Worm (Caenorhabditis elegans) whole organism, L1 larva: ENCODE data around the gene rha-1.

Source experiments
- alr-1 ChIP-seq: fragments of 200-800 bp; sonication (Bioruptor generic); optimal IDR thresholded peaks from 2 replicates; lab custom pipeline; 2018; ENCODE audit warnings: borderline replicate concordance, mild to moderate bottlenecking, missing genetic modification characterization, missing compliant biosample characterization
- egl-13 ChIP-seq: sonication (generic microtip); optimal IDR thresholded peaks from 2 replicates; lab custom pipeline; 2016; ENCODE audit warnings: missing genotype, missing genetic modification reagents, missing genetic modification characterization, missing compliant biosample characterization
- egl-27 ChIP-seq, 2 experiments: fragments of 150-350 bp in 1 of 2; sonication (generic microtip); optimal IDR thresholded peaks; 3 replicates each; lab custom pipeline; 2017 to 2018; ENCODE audit warnings: missing biosample characterization in 2 of 2, missing genetic modification characterization in 2 of 2, missing genetic modification reagents in 2 of 2
- fos-1 ChIP-seq: fragments of 150-350 bp; optimal IDR thresholded peaks from 2 replicates; lab custom pipeline; 2014; ENCODE audit warnings: missing biosample characterization, missing genetic modification characterization
- jun-1 ChIP-seq: fragments of 150-350 bp; optimal IDR thresholded peaks from 2 replicates; lab custom pipeline; 2014; ENCODE audit warnings: missing biosample characterization, missing genetic modification reagents, missing genetic modification characterization
- lin-39 ChIP-seq: fragments of 150-350 bp; optimal IDR thresholded peaks from 2 replicates; lab custom pipeline; 2014; ENCODE audit warnings: missing biosample characterization, missing genetic modification reagents, missing genetic modification characterization
- nhr-12 ChIP-seq: sonication (generic microtip); optimal IDR thresholded peaks from 2 replicates; lab custom pipeline; 2017; ENCODE audit warnings: missing biosample characterization, missing genetic modification characterization
- ztf-11 ChIP-seq, 2 experiments: sonication (generic microtip); optimal IDR thresholded peaks; 2 replicates each; lab custom pipeline; 2016 to 2017; ENCODE audit warnings: missing genetic modification characterization in 2 of 2, missing biosample characterization in 1 of 2, missing compliant biosample characterization in 1 of 2
- ztf-4 ChIP-seq: fragments of 150-350 bp; optimal IDR thresholded peaks from 2 replicates; lab custom pipeline; 2014; ENCODE audit warnings: missing biosample characterization, missing genetic modification characterization

ce11 chrII:8891606-8892005 is 8.1 kb upstream of the rha-1 start:
- TF ChIP-seq egl-27 (tag; optimal IDR thresholded peaks at IDR 0.05; lab: Kevin White, UChicago): no peak
- TF ChIP-seq ztf-11 (tag; optimal IDR thresholded peaks at IDR 0.05; lab: Kevin White, UChicago): no peak
- no peak for TF ChIP-seq nhr-12 (tag; lab: Kevin White, UChicago)
- TF ChIP-seq lin-39 (tag; lab: Kevin White, UChicago): no peak
- no peak for TF ChIP-seq fos-1 (tag; lab: Kevin White, UChicago)
- no peak for TF ChIP-seq alr-1 (tag; lab: Kevin White, UChicago)
- no peak for TF ChIP-seq egl-13 (tag; lab: Kevin White, UChicago)
- no peak for TF ChIP-seq ztf-4 (tag; lab: Kevin White, UChicago)
- no peak for TF ChIP-seq jun-1 (tag; lab: Kevin White, UChicago)
